Worm (Caenorhabditis elegans): Measurements from ENCODE around the gene fos-1.

fos-1 gene

ce11 chrV:6015546-6016089 lies 12.2 kb downstream of the fos-1 start:
- no peak for TF ChIP-seq pha-2 (tag; optimal IDR thresholded peaks at IDR 0.05)
- no peak for TF ChIP-seq hlh-6 (tag; optimal IDR thresholded peaks at IDR 0.05)
- no peak for TF ChIP-seq pros-1 (tag; optimal IDR thresholded peaks at IDR 0.05)
- TF ChIP-seq unc-42 (tag; optimal IDR thresholded peaks at IDR 0.05) = no peak
- no peak for TF ChIP-seq pat-9 (tag; optimal IDR thresholded peaks at IDR 0.05)
- TF ChIP-seq C08G9.2 (tag; optimal IDR thresholded peaks at IDR 0.05) = no peak
- TF ChIP-seq gmeb-2 (tag; optimal IDR thresholded peaks at IDR 0.05) = no peak
- no peak for TF ChIP-seq ceh-30 (tag; optimal IDR thresholded peaks at IDR 0.05)

ce11 chrV:6016097-6016496 lies 12.7 kb downstream of the fos-1 start:
- no peak for TF ChIP-seq ceh-24 (tag; optimal IDR thresholded peaks at IDR 0.05)

- no peak for TF ChIP-seq unc-86 (tag; optimal IDR thresholded peaks at IDR 0.05)
- TF ChIP-seq pax-1 (tag; optimal IDR thresholded peaks at IDR 0.05) = peak; percentile 51
- TF ChIP-seq nfya-1 (tag; optimal IDR thresholded peaks at IDR 0.05) = peak; percentile 51
- TF ChIP-seq K09A11.1 (tag; optimal IDR thresholded peaks at IDR 0.05; ENCODE audit: insufficient read depth) = peak; percentile 34
- peak; percentile 38 for TF ChIP-seq elt-2 (tag; optimal IDR thresholded peaks at IDR 0.05)
- peak; percentile 55 for TF ChIP-seq dve-1 (tag; optimal IDR thresholded peaks at IDR 0.05)
- TF ChIP-seq hlh-30 (tag; optimal IDR thresholded peaks at IDR 0.05; ENCODE audit: insufficient read depth) = peak; percentile 30
- no peak for TF ChIP-seq ttx-3 (tag; optimal IDR thresholded peaks at IDR 0.05)
- peak; percentile 48 for TF ChIP-seq ceh-31 (tag; optimal IDR thresholded peaks at IDR 0.05)
- TF ChIP-seq nhr-232 (tag; optimal IDR thresholded peaks at IDR 0.05) = no peak
- TF ChIP-seq ceh-34 (tag; optimal IDR thresholded peaks at IDR 0.05) = peak; percentile 34
- peak; percentile 32 for TF ChIP-seq hlh-8 (tag; optimal IDR thresholded peaks at IDR 0.05)
- TF ChIP-seq ets-4 (tag; optimal IDR thresholded peaks at IDR 0.05) = no peak
- no peak for TF ChIP-seq C38D4.7 (GFP tag; optimal IDR thresholded peaks at IDR 0.05)
- no peak for TF ChIP-seq hlh-13 (GFP tag; optimal IDR thresholded peaks at IDR 0.05)
- TF ChIP-seq unc-42 (tag; optimal IDR thresholded peaks at IDR 0.05) = peak; percentile 63
- peak; percentile 27 for TF ChIP-seq tbx-2 (tag; optimal IDR thresholded peaks at IDR 0.05)
These were observed 14.2 kb downstream of the fos-1 start, which contains the start of the genes rpt-2 and aps-1 for ce11 chrV:6017630-6018029. TSS of gene rpt-2 (minus strand) at chrV:6017669. TSS of gene aps-1 (plus strand) at chrV:6017970.

ce11 chrV:6018944-6019450 lies 15.6 kb downstream of the fos-1 start, which contains the start of gene picc-1:
TSS of gene picc-1 (plus strand) at chrV:6018994.
- TF ChIP-seq ceh-31 (tag; optimal IDR thresholded peaks at IDR 0.05) (no peak), pha-4 (tag; optimal IDR thresholded peaks at IDR 0.05) (no peak), ceh-34 (tag; optimal IDR thresholded peaks at IDR 0.05) (peak; percentile 9), lim-6 (tag; optimal IDR thresholded peaks at IDR 0.05) (no peak), sox-4 (tag; optimal IDR thresholded peaks at IDR 0.05) (no peak), Y22D7AL.16 (tag; optimal IDR thresholded peaks at IDR 0.05) (no peak), dve-1 (tag; optimal IDR thresholded peaks at IDR 0.05) (no peak), sox-2 (GFP tag; IDR thresholded peaks at IDR 0.05) (no peak), syd-9 (tag; optimal IDR thresholded peaks at IDR 0.05) (no peak), unc-55 (GFP tag; optimal IDR thresholded peaks at IDR 0.05) (peak; percentile 76)

- TF ChIP-seq unc-55 (GFP tag; optimal IDR thresholded peaks at IDR 0.05) (no peak), pros-1 (tag; optimal IDR thresholded peaks at IDR 0.05) (no peak), hlh-15 (tag; optimal IDR thresholded peaks at IDR 0.05) (no peak), madf-2 (tag; optimal IDR thresholded peaks at IDR 0.05) (no peak), F13H6.1 (tag; optimal IDR thresholded peaks at IDR 0.05) (no peak), tbx-7 (tag; optimal IDR thresholded peaks at IDR 0.05) (no peak), pha-2 (tag; optimal IDR thresholded peaks at IDR 0.05) (no peak), ceh-9 (tag; optimal IDR thresholded peaks at IDR 0.05) (no peak), ttx-3 (tag; optimal IDR thresholded peaks at IDR 0.05) (no peak), C08G9.2 (tag; optimal IDR thresholded peaks at IDR 0.05) (no peak), tbx-2 (tag; optimal IDR thresholded peaks at IDR 0.05) (no peak), sox-2 (GFP tag; IDR thresholded peaks at IDR 0.05) (no peak), pag-3 (tag; optimal IDR thresholded peaks at IDR 0.05; ENCODE audit: borderline replicate concordance) (no peak), elt-4 (tag; optimal IDR thresholded peaks at IDR 0.05) (no peak), hlh-8 (tag; optimal IDR thresholded peaks at IDR 0.05) (no peak), ref-2 (tag; optimal IDR thresholded peaks at IDR 0.05) (no peak), odd-2 (tag; optimal IDR thresholded peaks at IDR 0.05) (no peak), nhr-11 (tag; optimal IDR thresholded peaks at IDR 0.05) (no peak), T23F11.4 (GFP tag; optimal IDR thresholded peaks at IDR 0.05) (no peak)
These were observed 18.7 kb downstream of the fos-1 start for ce11 chrV:6022076-6022475.
